Fruit fly (Drosophila melanogaster) whole organism, wandering third instar larva: ENCODE results near the gene 7B2.
A peak's percentile ranks its signal among the peaks of the same experiment; 100 is the strongest.

Experiments used
- CG32264 ChIP-seq: fragments of 200-800 bp; sonication (Bioruptor generic); optimal IDR thresholded peaks from 2 replicates; lab custom pipeline; 2016; ENCODE audit warnings: missing biosample characterization, missing genetic modification characterization
- CG9705 ChIP-seq: fragments of 200-800 bp; sonication (Bioruptor generic); optimal IDR thresholded peaks from 2 replicates; lab custom pipeline; 2018; ENCODE audit warnings: missing biosample characterization, mild to moderate bottlenecking, missing genetic modification characterization
- CrebA ChIP-seq: fragments of 200-800 bp; sonication (Bioruptor generic); optimal IDR thresholded peaks from 2 replicates; lab custom pipeline; 2016; ENCODE audit warnings: missing biosample characterization, mild to moderate bottlenecking, missing genetic modification characterization, borderline replicate concordance
- Dfd ChIP-seq: fragments of >200 bp; optimal IDR thresholded peaks from 2 replicates; lab custom pipeline; 2017; ENCODE audit warnings: missing biosample characterization, missing genetic modification characterization
- Dif ChIP-seq: fragments of 200-275, 200-300 bp; sonication (Bioruptor generic); optimal IDR thresholded peaks from 2 replicates; lab custom pipeline; 2018; ENCODE audit warnings: missing biosample characterization, missing genetic modification characterization; ENCODE audit not compliant: partially characterized antibody
- GATAd ChIP-seq: sonication (Bioruptor generic); optimal IDR thresholded peaks from 2 replicates; lab custom pipeline; 2016; ENCODE audit warnings: missing biosample characterization, missing genetic modification characterization
- HLH106 ChIP-seq: fragments of 200-800 bp; optimal IDR thresholded peaks from 3 replicates; lab custom pipeline; 2019; ENCODE audit warnings: missing biosample characterization, mild to moderate bottlenecking, missing genetic modification characterization, moderate library complexity
- Hnf4 ChIP-seq: fragments of 200-800 bp; sonication (Bioruptor generic); optimal IDR thresholded peaks from 2 replicates; lab custom pipeline; 2016; ENCODE audit warnings: missing biosample characterization, mild to moderate bottlenecking, missing genetic modification characterization
- Hr78 ChIP-seq: fragments of >200 bp; optimal IDR thresholded peaks from 2 replicates; lab custom pipeline; 2017; ENCODE audit warnings: missing biosample characterization, missing genetic modification characterization
- Hr83 ChIP-seq: fragments of 200-300 bp; sonication (Bioruptor generic); optimal IDR thresholded peaks from 2 replicates; lab custom pipeline; 2016; ENCODE audit warnings: missing biosample characterization, mild to moderate bottlenecking, missing genetic modification characterization, moderate library complexity; ENCODE audit not compliant: poor library complexity, severe bottlenecking
- Jra ChIP-seq: sonication (Bioruptor generic); optimal IDR thresholded peaks from 2 replicates; lab custom pipeline; 2016; ENCODE audit warnings: missing biosample characterization, missing genetic modification characterization
- Mio ChIP-seq: sonication (Bioruptor generic); optimal IDR thresholded peaks from 2 replicates; lab custom pipeline; 2016; ENCODE audit warnings: missing biosample characterization, missing genetic modification characterization
- Myc ChIP-seq: fragments of >200 bp; optimal IDR thresholded peaks from 2 replicates; lab custom pipeline; 2017
- N ChIP-seq: fragments of >200 bp; optimal IDR thresholded peaks from 2 replicates; lab custom pipeline; 2018; ENCODE audit warnings: missing biosample characterization, missing external identifiers, missing genetic modification characterization
- OdsH ChIP-seq: fragments of 200-800 bp; sonication (Bioruptor generic); optimal IDR thresholded peaks from 2 replicates; lab custom pipeline; 2016; ENCODE audit warnings: missing biosample characterization, mild to moderate bottlenecking, missing genetic modification characterization
- Rel ChIP-seq, 2 experiments: fragments of 200-800 bp; sonication (Bioruptor generic) in 1 of 2; optimal IDR thresholded peaks; 2 replicates in 1 of 2; 3 replicates in 1 of 2; lab custom pipeline; 2016 to 2019; ENCODE audit warnings: mild to moderate bottlenecking in 2 of 2, missing biosample characterization in 2 of 2, missing genetic modification characterization in 2 of 2, moderate library complexity in 1 of 2
- Sp1 ChIP-seq: fragments of 200-800 bp; sonication (Bioruptor generic); optimal IDR thresholded peaks from 3 replicates; lab custom pipeline; 2019; ENCODE audit warnings: missing biosample characterization, mild to moderate bottlenecking, missing genetic modification characterization, moderate library complexity
- Vsx2 ChIP-seq: fragments of 200-300, 225-300 bp; sonication (Bioruptor generic); optimal IDR thresholded peaks from 2 replicates; lab custom pipeline; 2018; ENCODE audit warnings: missing biosample characterization, missing genetic modification characterization; ENCODE audit not compliant: partially characterized antibody
- br ChIP-seq: fragments of 200-800 bp; sonication (Bioruptor generic); optimal IDR thresholded peaks from 2 replicates; lab custom pipeline; 2016; ENCODE audit warnings: missing biosample characterization, missing genetic modification characterization
- brk ChIP-seq: fragments of 200-800 bp; sonication (Bioruptor generic); optimal IDR thresholded peaks from 2 replicates; lab custom pipeline; 2016; ENCODE audit warnings: missing biosample characterization, mild to moderate bottlenecking, missing genetic modification characterization
- dmrt93B ChIP-seq: fragments of 200-800 bp; sonication (Bioruptor generic); optimal IDR thresholded peaks from 2 replicates; lab custom pipeline; 2018; ENCODE audit warnings: missing biosample characterization, mild to moderate bottlenecking, missing genetic modification characterization
- ey ChIP-seq: fragments of 200-800 bp; sonication (Bioruptor generic); optimal IDR thresholded peaks from 2 replicates; lab custom pipeline; 2016; ENCODE audit warnings: missing biosample characterization, missing genetic modification characterization
- foxo ChIP-seq, 2 experiments: fragments of 200-800 bp; sonication (Bioruptor generic); optimal IDR thresholded peaks; 2 replicates in 1 of 2; 3 replicates in 1 of 2; lab custom pipeline; 2016 to 2017; ENCODE audit warnings: missing biosample characterization in 2 of 2, missing genetic modification characterization in 2 of 2
- fru ChIP-seq: fragments of 200-800 bp; sonication (Bioruptor generic); optimal IDR thresholded peaks from 3 replicates; lab custom pipeline; 2016; ENCODE audit warnings: missing biosample characterization, mild to moderate bottlenecking, missing genetic modification characterization
- h ChIP-seq: fragments of 200-800 bp; sonication (Bioruptor generic); optimal IDR thresholded peaks from 3 replicates; lab custom pipeline; 2016; ENCODE audit warnings: missing biosample characterization, mild to moderate bottlenecking, missing genetic modification characterization
- jim ChIP-seq: fragments of 175-275, 200-325 bp; sonication (Bioruptor generic); optimal IDR thresholded peaks from 2 replicates; lab custom pipeline; 2016; ENCODE audit warnings: missing biosample characterization, mild to moderate bottlenecking, missing genetic modification characterization
- lola ChIP-seq: fragments of >200 bp; optimal IDR thresholded peaks from 2 replicates; lab custom pipeline; 2017; ENCODE audit warnings: missing biosample characterization, missing genetic modification characterization
- psq ChIP-seq: fragments of 200-800 bp; sonication (Bioruptor generic); optimal IDR thresholded peaks from 3 replicates; lab custom pipeline; 2017; ENCODE audit warnings: missing biosample characterization, mild to moderate bottlenecking, missing genetic modification characterization, moderate library complexity
- rgr ChIP-seq: fragments of 200-800 bp; sonication (Bioruptor generic); optimal IDR thresholded peaks from 3 replicates; lab custom pipeline; 2016; ENCODE audit warnings: missing biosample characterization, mild to moderate bottlenecking, missing genetic modification characterization
- sage ChIP-seq: fragments of 200-800 bp; sonication (Bioruptor generic); optimal IDR thresholded peaks from 2 replicates; lab custom pipeline; 2016; ENCODE audit warnings: missing biosample characterization, mild to moderate bottlenecking, missing genetic modification characterization
- sv ChIP-seq: fragments of 200-800 bp; sonication (Bioruptor generic); optimal IDR thresholded peaks from 3 replicates; lab custom pipeline; 2016; ENCODE audit warnings: missing biosample characterization, missing genetic modification characterization
- tai ChIP-seq: sonication (Bioruptor generic); optimal IDR thresholded peaks from 2 replicates; lab custom pipeline; 2016; ENCODE audit warnings: missing biosample characterization, missing genetic modification characterization
- usp ChIP-seq: fragments of >200 bp; optimal IDR thresholded peaks from 2 replicates; lab custom pipeline; 2017; ENCODE audit warnings: missing biosample characterization, missing genetic modification characterization
- woc ChIP-seq: sonication (Bioruptor generic); optimal IDR thresholded peaks from 2 replicates; lab custom pipeline; 2016; ENCODE audit warnings: missing biosample characterization, mild to moderate bottlenecking, missing genetic modification characterization

The 7B2 gene

DNA sequence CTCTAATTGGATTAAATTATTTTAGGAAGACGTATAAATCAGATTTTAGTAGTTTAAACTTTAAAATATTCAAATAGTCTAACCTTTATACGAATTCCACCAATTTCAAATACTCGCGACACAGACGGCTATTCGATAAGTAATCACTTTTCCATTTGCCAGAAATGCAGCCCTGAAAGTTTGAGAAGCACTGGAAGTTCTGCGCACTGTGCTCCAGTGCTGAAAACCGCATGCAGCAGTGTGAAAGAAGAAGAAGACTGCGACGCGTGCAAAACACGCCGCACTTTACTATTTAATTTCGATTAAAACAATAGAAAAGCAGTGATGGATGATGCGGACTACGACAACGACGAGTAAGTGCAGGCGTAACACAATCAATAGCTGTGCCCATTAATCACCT lies 5.0 kb upstream of the 7B2 start, which contains the start of gene Polr2F:
TSS of gene Polr2F (plus strand) at position 233 of the 400 bp plus-strand sequence.
- TF ChIP-seq Mio (peak; percentile 46), CG32264 (GFP tag; lab: Kevin White, UChicago) (peak; percentile 66), HLH106 (tag; lab: Kevin White, UChicago) (peak; percentile 77), Myc (peak; percentile 80), br (GFP tag; lab: Kevin White, UChicago) (peak; percentile 81), sv (GFP tag; lab: Kevin White, UChicago) (peak; percentile 78), tai (GFP tag; lab: Kevin White, UChicago) (no peak), Hr83 (peak; percentile 96), ey (GFP tag; lab: Kevin White, UChicago) (peak; percentile 85), Hr78 (GFP tag; lab: Kevin White, UChicago) (no peak), OdsH (GFP tag; lab: Kevin White, UChicago) (peak; percentile 63), lola (GFP tag; lab: Kevin White, UChicago) (no peak), psq (peak; percentile 65), CG9705 (GFP tag; lab: Kevin White, UChicago) (peak; percentile 74), fru (GFP tag; lab: Kevin White, UChicago) (peak; percentile 80), rgr (GFP tag; lab: Kevin White, UChicago) (peak; percentile 89), N (GFP tag; lab: Kevin White, UChicago) (no peak), sage (GFP tag; lab: Kevin White, UChicago) (peak; percentile 22), woc (GFP tag; lab: Kevin White, UChicago) (peak; percentile 96), Rel (GFP tag; optimal IDR thresholded peaks at IDR 0.05; lab: Kevin White, UChicago) (no peak), Rel (tag; optimal IDR thresholded peaks at IDR 0.05; lab: Kevin White, UChicago) (peak; percentile 53), jim (GFP tag; lab: Kevin White, UChicago) (peak; percentile 78), Jra (GFP tag; lab: Kevin White, UChicago) (no peak), h (GFP tag; lab: Kevin White, UChicago) (peak; percentile 89), Dif (no peak), Dfd (GFP tag; lab: Kevin White, UChicago) (no peak), Vsx2 (GFP tag; lab: Kevin White, UChicago) (no peak), Sp1 (GFP tag; lab: Kevin White, UChicago) (peak; percentile 67), foxo (GFP tag; optimal IDR thresholded peaks at IDR 0.05; lab: Kevin White, UChicago) (peak in 1 of 2 experiments; percentile 91)

DNA sequence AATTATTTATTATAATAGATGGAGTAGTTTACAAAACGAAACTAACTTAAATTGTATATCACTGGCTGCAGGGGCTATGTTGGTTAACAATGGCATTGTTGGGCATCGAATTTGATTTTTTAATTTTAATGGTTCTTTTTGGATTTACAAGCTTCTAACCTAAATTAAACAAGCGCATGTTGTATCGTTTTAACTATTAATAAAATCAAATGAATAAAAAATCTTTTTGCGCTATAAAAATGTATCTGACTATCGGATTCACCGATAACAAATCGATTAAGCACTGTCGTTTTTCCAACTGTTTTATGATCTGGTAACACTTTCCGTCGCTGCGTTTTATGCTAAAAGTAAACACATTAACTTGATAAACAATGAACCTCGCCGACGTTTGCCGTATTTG lies 1.9 kb upstream of the 7B2 start, which contains the start of the genes hd and CG14667:
TSS of gene hd (minus strand) at position 243 of the 400 bp plus-strand sequence.
TSS of gene CG14667 (plus strand) at position 303 of the 400 bp plus-strand sequence.
- TF ChIP-seq Hnf4 (no peak), brk (GFP tag; lab: Kevin White, UChicago) (no peak), sage (GFP tag; lab: Kevin White, UChicago) (no peak), Hr83 (no peak), rgr (GFP tag; lab: Kevin White, UChicago) (no peak), CG32264 (GFP tag; lab: Kevin White, UChicago) (no peak), OdsH (GFP tag; lab: Kevin White, UChicago) (no peak), dmrt93B (GFP tag; lab: Kevin White, UChicago) (no peak), Jra (GFP tag; lab: Kevin White, UChicago) (no peak), Hr78 (GFP tag; lab: Kevin White, UChicago) (no peak), h (GFP tag; lab: Kevin White, UChicago) (no peak), HLH106 (tag; lab: Kevin White, UChicago) (no peak), psq (no peak), usp (GFP tag; lab: Kevin White, UChicago) (no peak), CrebA (GFP tag; lab: Kevin White, UChicago) (no peak)

- peak; percentile 14 for TF ChIP-seq fru (GFP tag; lab: Kevin White, UChicago)
- TF ChIP-seq Jra (GFP tag; lab: Kevin White, UChicago): no peak
Observed at dm6 chr3R:5385761-5386160, 9.2 kb downstream of the 7B2 start.

- no peak for TF ChIP-seq ey (GFP tag; lab: Kevin White, UChicago)
- no peak for TF ChIP-seq GATAd (GFP tag; lab: Kevin White, UChicago)
Observed at dm6 chr3R:5387564-5387963, 11.0 kb downstream of the 7B2 start, which contains the start of gene CG14668. Gene CG14668 (minus strand): TSS chr3R:5387664.
